Worm (Caenorhabditis elegans) whole organism, L2 larva: ENCODE data around the gene Y68A4A.10.

Experiments
- ZK546.5 ChIP-seq: sonication (generic microtip); optimal IDR thresholded peaks from 2 replicates; lab custom pipeline; 2017; ENCODE audit warnings: missing biosample characterization, missing genetic modification characterization
- ceh-82 ChIP-seq: fragments of 150-350 bp; optimal IDR thresholded peaks from 2 replicates; lab custom pipeline; 2014; ENCODE audit warnings: missing biosample characterization, missing genetic modification characterization
- egl-27 ChIP-seq: sonication (generic microtip); optimal IDR thresholded peaks from 3 replicates; lab custom pipeline; 2017; ENCODE audit warnings: missing biosample characterization, missing genetic modification reagents, missing genetic modification characterization
- gmeb-1 ChIP-seq: fragments of 150-350 bp; optimal IDR thresholded peaks from 2 replicates; lab custom pipeline; 2014; ENCODE audit warnings: missing biosample characterization, missing genetic modification characterization
- nhr-10 ChIP-seq: sonication (generic microtip); optimal IDR thresholded peaks from 2 replicates; lab custom pipeline; 2017; ENCODE audit warnings: missing biosample characterization, missing genetic modification characterization
- nhr-6 ChIP-seq: fragments of 150-350 bp; optimal IDR thresholded peaks from 2 replicates; lab custom pipeline; 2014; ENCODE audit warnings: missing biosample characterization, missing genetic modification characterization
- nhr-77 ChIP-seq: fragments of 150-350 bp; optimal IDR thresholded peaks from 2 replicates; lab custom pipeline; 2014; ENCODE audit warnings: missing biosample characterization, missing genetic modification characterization
- sem-4 ChIP-seq: fragments of 150-350 bp; optimal IDR thresholded peaks from 2 replicates; lab custom pipeline; 2014; ENCODE audit warnings: missing biosample characterization, missing genetic modification reagents, missing genetic modification characterization
- ztf-11 ChIP-seq: sonication (generic microtip); optimal IDR thresholded peaks from 2 replicates; lab custom pipeline; 2017; ENCODE audit warnings: missing biosample characterization, missing genetic modification characterization

DNA sequence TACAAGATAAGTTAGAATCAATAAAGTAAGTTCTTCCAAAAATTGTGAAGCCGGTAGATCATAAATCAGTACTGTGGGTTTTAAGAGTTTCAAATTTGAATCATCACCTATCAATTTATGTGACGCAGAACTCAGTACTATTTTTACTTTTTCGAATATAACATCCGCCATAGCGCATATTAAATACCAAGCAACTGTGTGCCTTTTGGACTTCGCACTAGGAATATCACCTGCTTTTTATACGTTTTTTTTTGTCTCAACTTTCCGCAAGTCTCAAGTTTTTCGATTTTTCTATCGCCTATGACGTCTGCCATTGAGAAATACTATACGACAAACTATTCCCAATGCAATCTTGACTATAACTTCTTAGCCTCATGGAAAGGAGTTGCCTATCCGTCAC, 10.8 kb downstream of the Y68A4A.10 start, which contains the start of gene srh-113:
- no peak for TF ChIP-seq nhr-77
- TF ChIP-seq ZK546.5 (tag; lab: Kevin White, UChicago) = no peak
- no peak for TF ChIP-seq gmeb-1 (tag; lab: Kevin White, UChicago)
- TF ChIP-seq nhr-6 (tag; lab: Kevin White, UChicago) = no peak
- no peak for TF ChIP-seq sem-4
- TF ChIP-seq ztf-11 (tag; lab: Kevin White, UChicago) = no peak
- no peak for TF ChIP-seq nhr-10
- TF ChIP-seq ceh-82 (tag; lab: Kevin White, UChicago) = no peak
- no peak for TF ChIP-seq egl-27 (tag; lab: Kevin White, UChicago)
